Worm (Caenorhabditis elegans) whole organism, L1 larva: Measurements from ENCODE around the gene fipr-6.

Source experiments
- ama-1 ChIP-seq: fragments of 150-350 bp; optimal IDR thresholded peaks from 2 replicates; lab custom pipeline; 2014
- ceh-8 ChIP-seq: fragments of 200-800 bp; sonication (Bioruptor generic); optimal IDR thresholded peaks from 2 replicates; lab custom pipeline; 2018; ENCODE audit warnings: mild to moderate bottlenecking, missing genetic modification characterization, moderate library complexity, missing compliant biosample characterization
- dpl-1 ChIP-seq, 3 experiments: fragments of 150-350 bp in 2 of 3; sonication (generic microtip) in 1 of 3; optimal IDR thresholded peaks; 2 replicates each; lab custom pipeline; 2014 to 2017; ENCODE audit warnings: missing biosample characterization in 3 of 3, missing genetic modification characterization in 3 of 3, missing genetic modification reagents in 3 of 3
- egl-13 ChIP-seq: sonication (generic microtip); optimal IDR thresholded peaks from 2 replicates; lab custom pipeline; 2016; ENCODE audit warnings: missing genotype, missing genetic modification reagents, missing genetic modification characterization, missing compliant biosample characterization
- mdl-1 ChIP-seq, 2 experiments: fragments of 150-350 bp; optimal IDR thresholded peaks; 2 replicates each; lab custom pipeline; 2014 to 2017; ENCODE audit warnings: missing biosample characterization in 2 of 2, missing genetic modification characterization in 2 of 2, inconsistent platforms in 1 of 2
- nhr-11 ChIP-seq: fragments of 150-350 bp; optimal IDR thresholded peaks from 2 replicates; lab custom pipeline; 2014; ENCODE audit warnings: missing biosample characterization, missing genetic modification characterization
- nhr-77 ChIP-seq: fragments of 150-350 bp; optimal IDR thresholded peaks from 2 replicates; lab custom pipeline; 2014; ENCODE audit warnings: missing biosample characterization, missing genetic modification characterization
- snpc-4 ChIP-seq: fragments of 150-350 bp; optimal IDR thresholded peaks from 2 replicates; lab custom pipeline; 2014; ENCODE audit warnings: missing biosample characterization, missing genetic modification characterization
- sox-4 ChIP-seq: sonication (generic microtip); optimal IDR thresholded peaks from 2 replicates; lab custom pipeline; 2016; ENCODE audit warnings: missing genetic modification characterization, missing compliant biosample characterization

DNA sequence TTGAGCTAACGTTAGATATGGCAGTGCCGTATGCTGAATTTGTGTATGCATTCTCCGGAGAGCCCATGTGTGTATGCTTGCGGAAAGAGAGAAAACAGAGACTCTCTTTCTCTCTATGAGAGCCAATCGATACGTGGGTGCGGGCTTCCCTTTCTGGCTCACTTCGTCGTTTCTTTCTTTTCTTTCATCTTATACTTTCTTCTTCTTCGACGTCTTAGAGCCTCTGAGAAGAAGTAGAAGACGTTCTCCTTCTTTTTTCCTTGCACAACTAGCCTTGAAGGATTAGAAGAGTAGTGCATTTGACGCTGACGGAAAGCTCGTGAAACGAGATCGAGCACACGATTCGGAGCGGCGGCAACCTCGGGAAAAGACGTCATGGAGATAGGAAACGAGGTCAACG lies 42.8 kb downstream of the fipr-6 start:
- TF ChIP-seq nhr-77 (no peak), ceh-8 (GFP tag; lab: Kevin White, UChicago) (no peak), egl-13 (peak; percentile 45), dpl-1 (GFP tag; optimal IDR thresholded peaks at IDR 0.05; lab: Kevin White, UChicago) (peak in 1 of 3 experiments; percentile 0), nhr-11 (tag; lab: Kevin White, UChicago) (no peak), mdl-1 (tag; optimal IDR thresholded peaks at IDR 0.05; lab: Kevin White, UChicago) (no peak), ama-1 (no peak), sox-4 (tag; lab: Kevin White, UChicago) (no peak), snpc-4 (tag; lab: Kevin White, UChicago) (no peak)
